Worm (Caenorhabditis elegans) whole organism, mixed stage, embryonic: ENCODE results near the gene B0310.6.

Experiments used
- M03D4.4 ChIP-seq: sonication (generic microtip); optimal IDR thresholded peaks from 2 replicates; lab custom pipeline; 2017; ENCODE audit warnings: mild to moderate bottlenecking, missing genetic modification characterization, missing compliant biosample characterization
- bed-3 ChIP-seq: fragments of 200-800 bp; sonication (Bioruptor generic); optimal IDR thresholded peaks from 3 replicates; lab custom pipeline; 2018; ENCODE audit warnings: mild to moderate bottlenecking, missing genetic modification characterization, moderate library complexity, missing compliant biosample characterization
- blmp-1 ChIP-seq: fragments of 150-350 bp; optimal IDR thresholded peaks from 2 replicates; lab custom pipeline; 2014; ENCODE audit warnings: missing biosample characterization, missing genetic modification characterization
- ceh-39 ChIP-seq: fragments of 150-350 bp; optimal IDR thresholded peaks from 2 replicates; lab custom pipeline; 2014; ENCODE audit warnings: missing biosample characterization, missing genetic modification characterization
- ceh-43 ChIP-seq: fragments of 200-800 bp; sonication (Bioruptor generic); optimal IDR thresholded peaks from 2 replicates; lab custom pipeline; 2018; ENCODE audit warnings: mild to moderate bottlenecking, missing genetic modification characterization, moderate library complexity, missing compliant biosample characterization
- ceh-83 ChIP-seq: fragments of 200-800 bp; sonication (Bioruptor generic); optimal IDR thresholded peaks from 2 replicates; lab custom pipeline; 2018; ENCODE audit warnings: mild to moderate bottlenecking, missing genetic modification characterization, missing compliant biosample characterization
- ces-1 ChIP-seq: fragments of 150-350 bp; optimal IDR thresholded peaks from 2 replicates; lab custom pipeline; 2014; ENCODE audit warnings: missing biosample characterization, missing genetic modification reagents, missing genetic modification characterization
- cnd-1 ChIP-seq: fragments of 200-800 bp; sonication (Bioruptor generic); optimal IDR thresholded peaks from 2 replicates; lab custom pipeline; 2018; ENCODE audit warnings: mild to moderate bottlenecking, missing genetic modification characterization, missing compliant biosample characterization
- drap-1 ChIP-seq: fragments of 200-800 bp; sonication (Bioruptor generic); optimal IDR thresholded peaks from 3 replicates; lab custom pipeline; 2018; ENCODE audit warnings: mild to moderate bottlenecking, missing genetic modification characterization, missing compliant biosample characterization
- elt-1 ChIP-seq: sonication (generic microtip); optimal IDR thresholded peaks from 2 replicates; lab custom pipeline; 2017; ENCODE audit warnings: missing genetic modification characterization, mild to moderate bottlenecking, missing compliant biosample characterization, antibody characterized with exemption, moderate library complexity, borderline replicate concordance; ENCODE audit not compliant: insufficient read depth
- elt-3 ChIP-seq: fragments of 150-350 bp; optimal IDR thresholded peaks from 2 replicates; lab custom pipeline; 2014; ENCODE audit warnings: missing biosample characterization, missing genetic modification characterization
- flh-1 ChIP-seq: fragments of 200-800 bp; sonication (Bioruptor generic); optimal IDR thresholded peaks from 2 replicates; lab custom pipeline; 2018; ENCODE audit warnings: mild to moderate bottlenecking, missing genetic modification characterization, moderate library complexity, missing compliant biosample characterization
- ham-2 ChIP-seq: fragments of 200-800 bp; sonication (Bioruptor generic); optimal IDR thresholded peaks from 2 replicates; lab custom pipeline; 2018; ENCODE audit warnings: mild to moderate bottlenecking, missing genetic modification characterization, missing compliant biosample characterization
- hlh-1 ChIP-seq: fragments of 150-350 bp; optimal IDR thresholded peaks from 2 replicates; lab custom pipeline; 2014; ENCODE audit warnings: missing biosample characterization, missing genetic modification reagents, missing genetic modification characterization
- lin-13 ChIP-seq: fragments of 150-350 bp; optimal IDR thresholded peaks from 2 replicates; lab custom pipeline; 2014; ENCODE audit warnings: missing biosample characterization, missing genetic modification characterization
- lin-32 ChIP-seq: fragments of 200-800 bp; sonication (Bioruptor generic); optimal IDR thresholded peaks from 2 replicates; lab custom pipeline; 2018; ENCODE audit warnings: mild to moderate bottlenecking, missing genetic modification characterization, missing compliant biosample characterization
- lsy-2 ChIP-seq: fragments of 150-350 bp; optimal IDR thresholded peaks from 2 replicates; lab custom pipeline; 2014; ENCODE audit warnings: missing biosample characterization, missing genetic modification characterization
- mab-5 ChIP-seq: fragments of 150-350 bp; optimal IDR thresholded peaks from 2 replicates; lab custom pipeline; 2014; ENCODE audit warnings: missing biosample characterization, missing genetic modification characterization
- mep-1 ChIP-seq: fragments of 150-350 bp; optimal IDR thresholded peaks from 2 replicates; lab custom pipeline; 2017; ENCODE audit warnings: missing biosample characterization, missing genetic modification reagents, missing genetic modification characterization, inconsistent platforms
- mls-2 ChIP-seq: sonication (generic microtip); optimal IDR thresholded peaks from 2 replicates; lab custom pipeline; 2016; ENCODE audit warnings: mild to moderate bottlenecking, missing genetic modification characterization, moderate library complexity, missing compliant biosample characterization
- nhr-12 ChIP-seq: fragments of 150-350 bp; optimal IDR thresholded peaks from 2 replicates; lab custom pipeline; 2014; ENCODE audit warnings: missing biosample characterization, missing genetic modification characterization
- nhr-2 ChIP-seq: fragments of 150-350 bp; optimal IDR thresholded peaks from 2 replicates; lab custom pipeline; 2014; ENCODE audit warnings: missing biosample characterization, missing genetic modification characterization
- nhr-237 ChIP-seq: fragments of 150-350 bp; optimal IDR thresholded peaks from 2 replicates; lab custom pipeline; 2014; ENCODE audit warnings: missing biosample characterization, missing genetic modification characterization
- nhr-28 ChIP-seq: fragments of 150-350 bp; optimal IDR thresholded peaks from 2 replicates; lab custom pipeline; 2014; ENCODE audit warnings: missing biosample characterization, missing genetic modification characterization
- nhr-76 ChIP-seq: sonication (generic microtip); optimal IDR thresholded peaks from 2 replicates; lab custom pipeline; 2017; ENCODE audit warnings: missing biosample characterization, missing genetic modification characterization
- pha-4 ChIP-seq: fragments of 150-350 bp; optimal IDR thresholded peaks from 2 replicates; lab custom pipeline; 2018; ENCODE audit warnings: missing biosample characterization, missing genetic modification reagents, missing genetic modification characterization
- sem-2 ChIP-seq: fragments of 200-800 bp; sonication (Bioruptor generic); optimal IDR thresholded peaks from 2 replicates; lab custom pipeline; 2018; ENCODE audit warnings: mild to moderate bottlenecking, missing genetic modification characterization, missing compliant biosample characterization
- snpc-4 ChIP-seq: fragments of 150-350 bp; optimal IDR thresholded peaks from 2 replicates; lab custom pipeline; 2014; ENCODE audit warnings: missing biosample characterization, missing genetic modification characterization
- sptf-1 ChIP-seq: sonication (generic microtip); optimal IDR thresholded peaks from 2 replicates; lab custom pipeline; 2017; ENCODE audit warnings: mild to moderate bottlenecking, missing genetic modification characterization, moderate library complexity, missing compliant biosample characterization
- tbx-8 ChIP-seq: fragments of 200-800 bp; sonication (Bioruptor generic); optimal IDR thresholded peaks from 2 replicates; lab custom pipeline; 2018; ENCODE audit warnings: mild to moderate bottlenecking, missing genetic modification characterization, moderate library complexity, missing compliant biosample characterization
- unc-120 ChIP-seq: sonication (generic microtip); optimal IDR thresholded peaks from 2 replicates; lab custom pipeline; 2017; ENCODE audit warnings: missing genetic modification characterization, missing compliant biosample characterization; ENCODE audit not compliant: poor library complexity, severe bottlenecking
- unc-39 ChIP-seq: fragments of 150-350 bp; optimal IDR thresholded peaks from 2 replicates; lab custom pipeline; 2014; ENCODE audit warnings: missing biosample characterization, missing genetic modification characterization
- unc-62 ChIP-seq: fragments of 150-350 bp; optimal IDR thresholded peaks from 2 replicates; lab custom pipeline; 2014; ENCODE audit warnings: missing biosample characterization, missing genetic modification reagents, missing genetic modification characterization
- zip-8 ChIP-seq: fragments of 150-350 bp; optimal IDR thresholded peaks from 2 replicates; lab custom pipeline; 2014; ENCODE audit warnings: missing biosample characterization, missing genetic modification characterization
- ztf-11 ChIP-seq: fragments of 150-350 bp; optimal IDR thresholded peaks from 2 replicates; lab custom pipeline; 2014; ENCODE audit warnings: missing biosample characterization, missing genetic modification characterization

The B0310.6 gene

ce11 chrX:489635-490105, 41.1 kb downstream of the B0310.6 start, which contains the start of gene egl-17:
Gene egl-17 (plus strand): TSS chrX:489685.
- TF ChIP-seq blmp-1 (tag; lab: Kevin White, UChicago) (no peak), nhr-28 (tag; lab: Kevin White, UChicago) (peak; percentile 41), nhr-2 (tag; lab: Kevin White, UChicago) (no peak), flh-1 (peak; percentile 88), elt-3 (tag; lab: Kevin White, UChicago) (peak; percentile 34), cnd-1 (tag; lab: Kevin White, UChicago) (peak; percentile 96), lin-13 (tag; lab: Kevin White, UChicago) (peak; percentile 20), tbx-8 (GFP tag; lab: Kevin White, UChicago) (peak; percentile 91), drap-1 (peak; percentile 97), lsy-2 (tag; lab: Kevin White, UChicago) (peak; percentile 46), unc-39 (tag; lab: Kevin White, UChicago) (no peak), zip-8 (no peak), ztf-11 (peak; percentile 46), ham-2 (GFP tag; lab: Kevin White, UChicago) (peak; percentile 88), mab-5 (tag; lab: Kevin White, UChicago) (no peak), nhr-12 (tag; lab: Kevin White, UChicago) (peak; percentile 71), nhr-76 (tag; lab: Kevin White, UChicago) (no peak), ceh-43 (GFP tag; lab: Kevin White, UChicago) (peak; percentile 91), lin-32 (GFP tag; lab: Kevin White, UChicago) (peak; percentile 91), mep-1 (tag; lab: Kevin White, UChicago) (peak; percentile 64), unc-62 (GFP tag; lab: Kevin White, UChicago) (peak; percentile 74), ceh-83 (peak; percentile 96), ceh-39 (tag; lab: Kevin White, UChicago) (no peak), elt-1 (tag; lab: Kevin White, UChicago) (no peak), bed-3 (peak; percentile 89), sem-2 (GFP tag; lab: Kevin White, UChicago) (peak; percentile 87), snpc-4 (tag; lab: Kevin White, UChicago) (no peak), pha-4 (tag; lab: Kevin White, UChicago) (peak; percentile 57), sptf-1 (tag; lab: Kevin White, UChicago) (peak; percentile 97), ces-1 (peak; percentile 61), hlh-1 (tag; lab: Kevin White, UChicago) (peak; percentile 21), mls-2 (tag; lab: Kevin White, UChicago) (peak; percentile 97), M03D4.4 (peak; percentile 94), unc-120 (peak; percentile 88), nhr-237 (tag; lab: Kevin White, UChicago) (peak; percentile 41)

ce11 chrX:487669-488068, 43.1 kb downstream of the B0310.6 start:
- TF ChIP-seq elt-3 (tag; lab: Kevin White, UChicago) (no peak), nhr-28 (tag; lab: Kevin White, UChicago) (no peak), nhr-12 (tag; lab: Kevin White, UChicago) (no peak), zip-8 (no peak), mab-5 (tag; lab: Kevin White, UChicago) (no peak), ceh-43 (GFP tag; lab: Kevin White, UChicago) (no peak), snpc-4 (tag; lab: Kevin White, UChicago) (no peak), M03D4.4 (no peak), nhr-237 (tag; lab: Kevin White, UChicago) (no peak), flh-1 (no peak), ces-1 (no peak), unc-39 (tag; lab: Kevin White, UChicago) (no peak), lin-32 (GFP tag; lab: Kevin White, UChicago) (no peak), blmp-1 (tag; lab: Kevin White, UChicago) (no peak), nhr-76 (tag; lab: Kevin White, UChicago) (no peak), unc-62 (GFP tag; lab: Kevin White, UChicago) (no peak), unc-120 (no peak), ztf-11 (no peak)

ce11 chrX:481150-481549, 49.7 kb downstream of the B0310.6 start, which contains the start of gene che-2:
Gene che-2 (plus strand): TSS chrX:481450.
- TF ChIP-seq mab-5 (tag; lab: Kevin White, UChicago) (no peak), ceh-39 (tag; lab: Kevin White, UChicago) (no peak)
